Worm (Caenorhabditis elegans) whole organism, L2 larva: ENCODE data around the gene F54C8.1.

Experiments
- C34F6.9 ChIP-seq: fragments of 150-350 bp; optimal IDR thresholded peaks from 2 replicates; lab custom pipeline; 2014; ENCODE audit warnings: missing biosample characterization, missing genetic modification characterization
- F13H6.1 ChIP-seq: sonication (generic microtip); optimal IDR thresholded peaks from 2 replicates; lab custom pipeline; 2016; ENCODE audit warnings: missing genetic modification characterization, missing compliant biosample characterization
- Y55F3AM.14 ChIP-seq: fragments of 200-800 bp; sonication (Bioruptor generic); optimal IDR thresholded peaks from 2 replicates; lab custom pipeline; 2018; ENCODE audit warnings: mild to moderate bottlenecking, missing genetic modification characterization, missing compliant biosample characterization
- ZK546.5 ChIP-seq: sonication (generic microtip); optimal IDR thresholded peaks from 2 replicates; lab custom pipeline; 2017; ENCODE audit warnings: missing biosample characterization, missing genetic modification characterization
- ama-1 ChIP-seq: fragments of 150-350 bp; optimal IDR thresholded peaks from 2 replicates; lab custom pipeline; 2018; ENCODE audit warnings: inconsistent platforms
- blmp-1 ChIP-seq: sonication (generic microtip); optimal IDR thresholded peaks from 2 replicates; lab custom pipeline; 2017; ENCODE audit warnings: missing genetic modification characterization, mild to moderate bottlenecking, missing compliant biosample characterization, antibody characterized with exemption, moderate library complexity; ENCODE audit not compliant: insufficient read depth
- ceh-16 ChIP-seq: fragments of 150-350 bp; optimal IDR thresholded peaks from 2 replicates; lab custom pipeline; 2014; ENCODE audit warnings: missing biosample characterization, missing genetic modification characterization
- ceh-82 ChIP-seq: fragments of 150-350 bp; optimal IDR thresholded peaks from 2 replicates; lab custom pipeline; 2014; ENCODE audit warnings: missing biosample characterization, missing genetic modification characterization
- dmd-4 ChIP-seq: sonication (generic microtip); optimal IDR thresholded peaks from 2 replicates; lab custom pipeline; 2017; ENCODE audit warnings: missing biosample characterization, missing genetic modification characterization
- elt-1 ChIP-seq: fragments of 150-350 bp; optimal IDR thresholded peaks from 2 replicates; lab custom pipeline; 2014; ENCODE audit warnings: missing biosample characterization, missing genetic modification characterization
- fos-1 ChIP-seq: fragments of 150-350 bp; optimal IDR thresholded peaks from 2 replicates; lab custom pipeline; 2014; ENCODE audit warnings: missing biosample characterization, missing genetic modification characterization
- lin-39 ChIP-seq: fragments of 150-350 bp; optimal IDR thresholded peaks from 2 replicates; lab custom pipeline; 2014; ENCODE audit warnings: missing biosample characterization, missing genetic modification reagents, missing genetic modification characterization
- lsy-2 ChIP-seq, 2 experiments: fragments of 150-350 bp in 1 of 2; sonication (generic microtip) in 1 of 2; optimal IDR thresholded peaks; 2 replicates each; lab custom pipeline; 2014 to 2017; ENCODE audit warnings: missing biosample characterization in 2 of 2, missing genetic modification characterization in 2 of 2
- mdl-1 ChIP-seq, 2 experiments: fragments of 150-350 bp in 1 of 2; sonication (generic microtip) in 1 of 2; optimal IDR thresholded peaks; 2 replicates each; lab custom pipeline; 2017; ENCODE audit warnings: missing biosample characterization in 2 of 2, missing genetic modification characterization in 2 of 2
- nhr-10 ChIP-seq: sonication (generic microtip); optimal IDR thresholded peaks from 2 replicates; lab custom pipeline; 2017; ENCODE audit warnings: missing biosample characterization, missing genetic modification characterization
- nhr-12 ChIP-seq: fragments of 150-350 bp; optimal IDR thresholded peaks from 2 replicates; lab custom pipeline; 2014; ENCODE audit warnings: missing biosample characterization, missing genetic modification characterization
- nhr-129 ChIP-seq: fragments of 150-350 bp; optimal IDR thresholded peaks from 2 replicates; lab custom pipeline; 2014; ENCODE audit warnings: missing biosample characterization, missing genetic modification characterization
- nhr-23 ChIP-seq: fragments of 150-350 bp; optimal IDR thresholded peaks from 2 replicates; lab custom pipeline; 2014; ENCODE audit warnings: missing biosample characterization, missing genetic modification reagents, missing genetic modification characterization
- nhr-237 ChIP-seq: fragments of 150-350 bp; optimal IDR thresholded peaks from 2 replicates; lab custom pipeline; 2014; ENCODE audit warnings: missing biosample characterization, missing genetic modification characterization
- nhr-6 ChIP-seq: fragments of 150-350 bp; optimal IDR thresholded peaks from 2 replicates; lab custom pipeline; 2014; ENCODE audit warnings: missing biosample characterization, missing genetic modification characterization
- nhr-77 ChIP-seq: fragments of 150-350 bp; optimal IDR thresholded peaks from 2 replicates; lab custom pipeline; 2014; ENCODE audit warnings: missing biosample characterization, missing genetic modification characterization
- peb-1 ChIP-seq: fragments of 150-350 bp; optimal IDR thresholded peaks from 2 replicates; lab custom pipeline; 2014; ENCODE audit warnings: missing biosample characterization, missing genetic modification characterization
- sem-4 ChIP-seq: fragments of 150-350 bp; optimal IDR thresholded peaks from 2 replicates; lab custom pipeline; 2014; ENCODE audit warnings: missing biosample characterization, missing genetic modification reagents, missing genetic modification characterization
- skn-1 ChIP-seq: sonication (generic microtip); optimal IDR thresholded peaks from 2 replicates; lab custom pipeline; 2017; ENCODE audit warnings: missing biosample characterization, missing genetic modification characterization
- sma-3 ChIP-seq: sonication (generic microtip); optimal IDR thresholded peaks from 2 replicates; lab custom pipeline; 2016; ENCODE audit warnings: missing genetic modification reagents, missing genetic modification characterization, missing compliant biosample characterization
- unc-39 ChIP-seq: fragments of 150-350 bp; optimal IDR thresholded peaks from 2 replicates; lab custom pipeline; 2014; ENCODE audit warnings: missing biosample characterization, missing genetic modification characterization
- unc-55 ChIP-seq: fragments of 150-350 bp; sonication (generic microtip); optimal IDR thresholded peaks from 3 replicates; lab custom pipeline; 2014; ENCODE audit warnings: missing biosample characterization, missing genetic modification reagents, missing genetic modification characterization
- unc-62 ChIP-seq: fragments of 150-350 bp; optimal IDR thresholded peaks from 2 replicates; lab custom pipeline; 2014; ENCODE audit warnings: missing biosample characterization, missing genetic modification reagents, missing genetic modification characterization
- zag-1 ChIP-seq: fragments of 150-350 bp; optimal IDR thresholded peaks from 2 replicates; lab custom pipeline; 2014; ENCODE audit warnings: missing biosample characterization, missing genetic modification characterization
- ztf-1 ChIP-seq: fragments of 200-800 bp; sonication (Bioruptor generic); conservative IDR thresholded peaks from 2 replicates; pipeline ENCODE4 v1.3.6; 2022; ENCODE audit warnings: missing genetic modification characterization, missing compliant biosample characterization
- ztf-11 ChIP-seq: sonication (generic microtip); optimal IDR thresholded peaks from 2 replicates; lab custom pipeline; 2017; ENCODE audit warnings: missing biosample characterization, missing genetic modification characterization
- ztf-4 ChIP-seq: fragments of 150-350 bp; optimal IDR thresholded peaks from 2 replicates; lab custom pipeline; 2014; ENCODE audit warnings: missing biosample characterization, missing genetic modification characterization

Gene F54C8.1

ce11 chrIII:9443417-9444027 lies 4.0 kb downstream of the F54C8.1 start, which contains the start of gene pir-2 (continued):
- TF ChIP-seq nhr-237: no peak
- TF ChIP-seq fos-1: peak; percentile 57
- TF ChIP-seq mdl-1 (tag; optimal IDR thresholded peaks at IDR 0.05; lab: Kevin White, UChicago): peak; percentile 28 to 46
- peak; percentile 65 for TF ChIP-seq ama-1 (lab: Kevin White, UChicago)
- TF ChIP-seq Y55F3AM.14: peak; percentile 7

- no peak for TF ChIP-seq unc-62
- no peak for TF ChIP-seq nhr-10
- TF ChIP-seq nhr-237: no peak
- TF ChIP-seq nhr-12 (tag; lab: Kevin White, UChicago): no peak
- TF ChIP-seq ceh-16: no peak
- no peak for TF ChIP-seq lin-39 (tag; lab: Kevin White, UChicago)
- TF ChIP-seq peb-1 (tag; lab: Kevin White, UChicago): no peak
- no peak for TF ChIP-seq nhr-129 (tag; lab: Kevin White, UChicago)
- TF ChIP-seq nhr-23 (tag; lab: Kevin White, UChicago): no peak
- TF ChIP-seq mdl-1 (tag; optimal IDR thresholded peaks at IDR 0.05; lab: Kevin White, UChicago): no peak
- no peak for TF ChIP-seq nhr-77
- no peak for TF ChIP-seq sma-3
- no peak for TF ChIP-seq nhr-6 (tag; lab: Kevin White, UChicago)
- TF ChIP-seq unc-39 (tag; lab: Kevin White, UChicago): no peak
- TF ChIP-seq ceh-82: no peak
- TF ChIP-seq ztf-4 (tag; lab: Kevin White, UChicago): no peak
- TF ChIP-seq skn-1: no peak
- TF ChIP-seq ZK546.5 (tag; lab: Kevin White, UChicago): no peak
- no peak for TF ChIP-seq sem-4
- no peak for TF ChIP-seq lsy-2 (tag; optimal IDR thresholded peaks at IDR 0.05; lab: Kevin White, UChicago)
Measured at ce11 chrIII:9449831-9450230, 10.3 kb downstream of the F54C8.1 start, which contains the start of gene F54C8.6. TSS of gene F54C8.6 (minus strand) at chrIII:9449931.

DNA sequence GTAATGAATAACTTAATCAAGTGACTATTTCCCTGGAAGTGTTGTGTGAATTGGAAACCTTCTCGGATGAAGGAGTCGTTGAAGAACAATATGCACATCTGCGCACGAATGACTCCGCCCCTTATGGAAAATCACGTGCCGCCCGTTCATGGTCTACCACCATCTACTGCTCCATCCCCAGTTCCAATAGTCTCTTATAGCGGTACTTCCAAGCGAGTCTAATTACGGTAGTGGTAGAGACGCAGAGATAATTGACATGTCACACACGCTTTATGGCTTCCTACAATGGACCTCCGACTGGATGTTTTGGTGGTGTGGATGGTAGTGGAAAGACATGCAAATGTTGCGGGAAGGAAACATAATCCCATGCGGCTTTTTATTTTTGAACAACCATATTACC lies 11.4 kb downstream of the F54C8.1 start:
- TF ChIP-seq ztf-1 (GFP tag; lab: Robert Waterston, UW) (no peak), unc-39 (tag; lab: Kevin White, UChicago) (no peak), mdl-1 (tag; optimal IDR thresholded peaks at IDR 0.05; lab: Kevin White, UChicago) (no peak), C34F6.9 (peak; percentile 65), nhr-10 (no peak), nhr-237 (no peak), lsy-2 (tag; optimal IDR thresholded peaks at IDR 0.05; lab: Kevin White, UChicago) (peak in 1 of 2 experiments; percentile 18), nhr-129 (tag; lab: Kevin White, UChicago) (peak; percentile 42)
- TF ChIP-seq, all 48 proteins: peak for 3

ce11 chrIII:9453962-9454361 lies 14.5 kb downstream of the F54C8.1 start, which contains the start of gene F54C8.7:
TSS of gene F54C8.7 (minus strand) at chrIII:9454062.
- TF ChIP-seq nhr-12 (tag; lab: Kevin White, UChicago) (no peak), unc-39 (tag; lab: Kevin White, UChicago) (no peak), elt-1 (tag; lab: Kevin White, UChicago) (no peak), nhr-6 (tag; lab: Kevin White, UChicago) (no peak), ztf-4 (tag; lab: Kevin White, UChicago) (no peak), zag-1 (tag; lab: Kevin White, UChicago) (no peak), lsy-2 (tag; optimal IDR thresholded peaks at IDR 0.05; lab: Kevin White, UChicago) (no peak), lin-39 (tag; lab: Kevin White, UChicago) (no peak), dmd-4 (tag; lab: Kevin White, UChicago) (no peak), skn-1 (no peak), unc-62 (no peak), fos-1 (no peak), ztf-11 (tag; lab: Kevin White, UChicago) (no peak)

- TF ChIP-seq unc-55 (GFP tag; lab: Kevin White, UChicago) (peak; percentile 30), F13H6.1 (tag; lab: Kevin White, UChicago) (no peak), blmp-1 (tag; lab: Kevin White, UChicago) (peak; percentile 58)
Measured at ce11 chrIII:9454730-9455129, 15.2 kb downstream of the F54C8.1 start.
